Worm (Caenorhabditis elegans): ENCODE measurements around the gene irld-25.

irld-25 gene

ce11 chrV:15268302-15268701 lies 46.9 kb downstream of the irld-25 start, which contains the start of gene srw-22:
Gene srw-22, plus strand, starts transcription at chrV:15268602.
- no peak for TF ChIP-seq hlh-30 (tag; optimal IDR thresholded peaks at IDR 0.05; ENCODE audit: insufficient read depth)
- TF ChIP-seq nhr-10 (tag; optimal IDR thresholded peaks at IDR 0.05), result no peak
- TF ChIP-seq fkh-10 (GFP tag; optimal IDR thresholded peaks at IDR 0.05), result no peak
- peak in 1 of 2 experiments; percentile 56 for TF ChIP-seq unc-62 (GFP tag; optimal IDR thresholded peaks at IDR 0.05 in 1 of 2)
- no peak for TF ChIP-seq unc-62 (tag; optimal IDR thresholded peaks at IDR 0.05)

- TF ChIP-seq dpl-1 (GFP tag; optimal IDR thresholded peaks at IDR 0.05) (no peak), zag-1 (tag; optimal IDR thresholded peaks at IDR 0.05) (no peak), set-16 (GFP tag; IDR thresholded peaks at IDR 0.05) (no peak), aha-1 (tag) (peak; percentile 65), ZK546.5 (tag; optimal IDR thresholded peaks at IDR 0.05) (no peak)
Observed at ce11 chrV:15272263-15272662, 50.8 kb downstream of the irld-25 start, which contains the start of gene T10H4.4. Gene T10H4.4, minus strand, starts transcription at chrV:15272363.
